Worm (Caenorhabditis elegans) whole organism, L4 larva: ENCODE measurements around the gene mif-1.

Source experiments
- ama-1 ChIP-seq: fragments of 150-350 bp; optimal IDR thresholded peaks from 2 replicates; lab custom pipeline; 2014; ENCODE audit warnings: inconsistent platforms, mixed read lengths
- lin-15B ChIP-seq: fragments of 150-350 bp; sonication (generic microtip); optimal IDR thresholded peaks from 3 replicates; lab custom pipeline; 2014; ENCODE audit warnings: missing biosample characterization, missing genetic modification characterization
- snpc-4 ChIP-seq: fragments of 150-350 bp; optimal IDR thresholded peaks from 2 replicates; lab custom pipeline; 2014; ENCODE audit warnings: missing biosample characterization, missing genetic modification characterization
- unc-39 ChIP-seq: sonication (generic microtip); optimal IDR thresholded peaks from 2 replicates; lab custom pipeline; 2017; ENCODE audit warnings: missing biosample characterization, missing genetic modification characterization

DNA sequence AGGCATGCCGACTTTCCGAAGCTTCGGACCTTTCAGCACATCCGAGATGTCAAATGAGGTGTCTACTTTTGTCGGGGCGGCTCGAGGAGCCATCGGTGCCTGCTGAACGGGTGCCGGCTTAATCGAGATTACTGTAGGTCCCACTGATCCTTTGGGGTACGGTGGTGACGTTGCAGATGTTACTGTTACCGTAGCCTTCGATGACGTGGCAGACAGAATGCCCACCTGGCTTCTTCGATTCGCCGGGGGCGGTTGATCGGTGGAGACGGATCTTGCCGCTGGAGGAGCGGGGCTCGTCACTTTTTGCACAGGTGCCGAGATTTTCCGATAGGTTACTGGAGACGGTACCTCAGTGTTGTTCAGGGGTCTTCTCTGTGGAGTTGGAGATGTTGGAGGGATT is 23.7 kb downstream of the mif-1 start:
- TF ChIP-seq unc-39 (tag; lab: Kevin White, UChicago) (no peak), snpc-4 (tag; lab: Kevin White, UChicago) (no peak), lin-15B (tag; lab: Kevin White, UChicago) (no peak), ama-1 (no peak)
